Worm (Caenorhabditis elegans) whole organism, mixed stage, embryonic: ENCODE results near the gene T25E12.16.

Experiments
- elt-3 ChIP-seq: fragments of 150-350 bp; optimal IDR thresholded peaks from 2 replicates; lab custom pipeline; 2014; ENCODE audit warnings: missing biosample characterization, missing genetic modification characterization
- mep-1 ChIP-seq: fragments of 150-350 bp; optimal IDR thresholded peaks from 2 replicates; lab custom pipeline; 2017; ENCODE audit warnings: missing biosample characterization, missing genetic modification reagents, missing genetic modification characterization, inconsistent platforms
- nhr-28 ChIP-seq: fragments of 150-350 bp; optimal IDR thresholded peaks from 2 replicates; lab custom pipeline; 2014; ENCODE audit warnings: missing biosample characterization, missing genetic modification characterization
- snpc-4 ChIP-seq: fragments of 150-350 bp; optimal IDR thresholded peaks from 2 replicates; lab custom pipeline; 2014; ENCODE audit warnings: missing biosample characterization, missing genetic modification characterization
- unc-39 ChIP-seq: fragments of 150-350 bp; optimal IDR thresholded peaks from 2 replicates; lab custom pipeline; 2014; ENCODE audit warnings: missing biosample characterization, missing genetic modification characterization

DNA sequence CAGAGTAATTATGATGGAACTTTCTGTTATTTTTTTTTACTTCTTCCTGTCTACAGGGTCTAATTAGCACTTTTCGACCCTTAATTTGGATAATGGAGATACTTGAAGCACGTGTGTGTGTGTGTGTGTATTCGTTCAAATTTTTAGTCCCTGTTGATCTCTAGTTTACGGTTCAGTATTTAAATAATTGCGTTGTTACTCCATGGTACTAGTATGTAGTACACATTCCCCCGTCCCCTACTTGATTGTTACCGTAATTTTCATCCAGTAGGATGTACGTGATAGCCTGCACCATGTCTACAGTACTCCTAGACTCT is 45.7 kb upstream of the T25E12.16 start:
- no peak for TF ChIP-seq elt-3 (tag; lab: Kevin White, UChicago)
- TF ChIP-seq nhr-28 (tag; lab: Kevin White, UChicago): no peak
- no peak for TF ChIP-seq snpc-4
- no peak for TF ChIP-seq mep-1 (tag; lab: Kevin White, UChicago)
- TF ChIP-seq unc-39 (tag; lab: Kevin White, UChicago): no peak
